Fruit fly (Drosophila melanogaster) whole organism, pupa: Measurements from ENCODE around the gene DhpD.

Experiments
- CG10348 ChIP-seq: fragments of 200-800 bp; sonication (Bioruptor generic); IDR thresholded peaks from 2 replicates; pipeline ENCODE4 v1.3.6; 2022; ENCODE audit warnings: missing biosample characterization, missing genetic modification characterization
- CG12605 ChIP-seq: fragments of 200-800 bp; sonication (Bioruptor generic); IDR thresholded peaks from 2 replicates; pipeline ENCODE4 v1.3.6; 2022; ENCODE audit warnings: missing biosample characterization, missing genetic modification characterization
- CG13204 ChIP-seq: fragments of 200-800 bp; sonication (Bioruptor generic); optimal IDR thresholded peaks from 2 replicates; lab custom pipeline; 2018; ENCODE audit warnings: missing biosample characterization, mild to moderate bottlenecking, missing genetic modification characterization, moderate library complexity
- CG14655 ChIP-seq: fragments of 200-800 bp; sonication (Bioruptor generic); optimal IDR thresholded peaks from 3 replicates; lab custom pipeline; 2017; ENCODE audit warnings: mild to moderate bottlenecking, missing biosample characterization, missing genetic modification reagents, missing genetic modification characterization
- CG15710 ChIP-seq: fragments of 200-800 bp; sonication (Bioruptor generic); optimal IDR thresholded peaks from 2 replicates; lab custom pipeline; 2018; ENCODE audit warnings: missing biosample characterization, mild to moderate bottlenecking, missing genetic modification characterization, moderate library complexity
- CG17806 ChIP-seq: fragments of 200-800 bp; sonication (Bioruptor generic); optimal IDR thresholded peaks from 2 replicates; lab custom pipeline; 2018; ENCODE audit warnings: missing biosample characterization, mild to moderate bottlenecking, missing genetic modification characterization, moderate library complexity
- CG32121 ChIP-seq: fragments of 200-800 bp; sonication (Bioruptor generic); IDR thresholded peaks from 2 replicates; pipeline ENCODE4 v1.3.6; 2022; ENCODE audit warnings: missing biosample characterization, missing genetic modification characterization
- CG34367 ChIP-seq: fragments of 200-800 bp; sonication (Bioruptor generic); optimal IDR thresholded peaks from 2 replicates; lab custom pipeline; 2018; ENCODE audit warnings: missing biosample characterization, mild to moderate bottlenecking, missing genetic modification characterization
- CG4496 ChIP-seq: fragments of 200-800 bp; sonication (Bioruptor generic); IDR thresholded peaks from 3 replicates; pipeline ENCODE4 v1.3.6; 2022; ENCODE audit warnings: missing biosample characterization, missing genetic modification characterization
- CG8159 ChIP-seq: fragments of 200-800 bp; sonication (Bioruptor generic); optimal IDR thresholded peaks from 3 replicates; lab custom pipeline; 2018; ENCODE audit warnings: missing biosample characterization, mild to moderate bottlenecking, missing genetic modification characterization, moderate library complexity
- CG8301 ChIP-seq: fragments of 200-800 bp; sonication (Bioruptor generic); optimal IDR thresholded peaks from 2 replicates; lab custom pipeline; 2018; ENCODE audit warnings: missing biosample characterization, mild to moderate bottlenecking, missing genetic modification characterization
- CG9948 ChIP-seq: fragments of 200-800 bp; sonication (Bioruptor generic); optimal IDR thresholded peaks from 2 replicates; lab custom pipeline; 2018; ENCODE audit warnings: missing biosample characterization, mild to moderate bottlenecking, missing genetic modification characterization, moderate library complexity
- D1 ChIP-seq: fragments of 200-800 bp; sonication (Bioruptor generic); optimal IDR thresholded peaks from 2 replicates; lab custom pipeline; 2018; ENCODE audit warnings: missing biosample characterization, mild to moderate bottlenecking, missing genetic modification characterization, moderate library complexity
- EcR ChIP-seq: fragments of 200-800 bp; sonication (Bioruptor generic); optimal IDR thresholded peaks from 3 replicates; lab custom pipeline; 2019; ENCODE audit warnings: missing biosample characterization, missing genetic modification characterization, mild to moderate bottlenecking, moderate library complexity, missing genetic modification reagents
- Ets98B ChIP-seq: fragments of 200-800 bp; sonication (Bioruptor generic); IDR thresholded peaks from 2 replicates; pipeline ENCODE4 v1.3.6; 2022; ENCODE audit warnings: missing biosample characterization, missing genetic modification characterization
- Pif1A ChIP-seq: fragments of 200-800 bp; sonication (Bioruptor generic); optimal IDR thresholded peaks from 3 replicates; lab custom pipeline; 2016; ENCODE audit warnings: missing biosample characterization, missing genetic modification characterization
- Pif1B ChIP-seq: fragments of 200-800 bp; sonication (Bioruptor generic); optimal IDR thresholded peaks from 3 replicates; lab custom pipeline; 2016; ENCODE audit warnings: missing biosample characterization, missing genetic modification characterization
- Snoo ChIP-seq: fragments of 200-800 bp; sonication (Bioruptor generic); optimal IDR thresholded peaks from 3 replicates; lab custom pipeline; 2017; ENCODE audit warnings: missing biosample characterization, mild to moderate bottlenecking, missing genetic modification characterization, inconsistent platforms
- fd96Ca ChIP-seq: fragments of 200-800 bp; sonication (Bioruptor generic); IDR thresholded peaks from 3 replicates; pipeline ENCODE4 v1.3.6; 2022; ENCODE audit warnings: missing biosample characterization, missing genetic modification characterization
- gl ChIP-seq: fragments of 200-800 bp; sonication (Bioruptor generic); optimal IDR thresholded peaks from 2 replicates; lab custom pipeline; 2018; ENCODE audit warnings: missing biosample characterization, mild to moderate bottlenecking, missing genetic modification characterization
- rn ChIP-seq: fragments of 200-800 bp; sonication (Bioruptor generic); IDR thresholded peaks from 2 replicates; pipeline ENCODE4 v1.3.6; 2022; ENCODE audit warnings: missing biosample characterization, missing genetic modification characterization

Gene DhpD

DNA sequence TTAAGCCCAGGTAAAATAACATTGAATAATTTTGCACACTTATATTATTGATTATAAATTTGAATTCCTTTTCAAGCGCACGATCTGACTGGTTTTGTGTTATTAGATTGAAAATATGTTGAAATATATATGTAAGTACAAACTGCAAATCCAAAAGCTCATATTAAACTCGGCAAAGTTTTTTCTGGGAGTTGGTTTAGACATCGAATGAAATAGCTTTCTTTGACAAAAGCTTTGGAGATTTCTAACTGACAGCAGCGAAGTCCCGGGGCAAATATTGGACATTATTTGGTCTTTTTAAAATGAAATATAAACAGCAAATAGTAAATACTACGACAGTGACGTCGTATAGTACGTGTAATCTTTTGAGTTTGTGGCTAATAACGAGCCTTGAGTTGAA lies 22.2 kb upstream of the DhpD start, which contains the start of gene TwdlG:
Gene TwdlG (minus strand): TSS at position 101 of the 400 bp plus-strand sequence.
- TF ChIP-seq CG13204 (GFP tag; lab: Kevin White, UChicago) (no peak), CG12605 (GFP tag; lab: Robert Waterston, UW) (no peak), CG9948 (no peak), CG34367 (tag; lab: Kevin White, UChicago) (no peak), rn (GFP tag; lab: Robert Waterston, UW) (no peak), D1 (no peak), CG32121 (GFP tag; lab: Robert Waterston, UW) (no peak), Ets98B (GFP tag; lab: Robert Waterston, UW) (no peak), CG10348 (no peak), CG4496 (GFP tag; lab: Robert Waterston, UW) (no peak), CG8159 (tag; lab: Kevin White, UChicago) (no peak)
- TF ChIP-seq, all 21 proteins: peak for 0

DNA sequence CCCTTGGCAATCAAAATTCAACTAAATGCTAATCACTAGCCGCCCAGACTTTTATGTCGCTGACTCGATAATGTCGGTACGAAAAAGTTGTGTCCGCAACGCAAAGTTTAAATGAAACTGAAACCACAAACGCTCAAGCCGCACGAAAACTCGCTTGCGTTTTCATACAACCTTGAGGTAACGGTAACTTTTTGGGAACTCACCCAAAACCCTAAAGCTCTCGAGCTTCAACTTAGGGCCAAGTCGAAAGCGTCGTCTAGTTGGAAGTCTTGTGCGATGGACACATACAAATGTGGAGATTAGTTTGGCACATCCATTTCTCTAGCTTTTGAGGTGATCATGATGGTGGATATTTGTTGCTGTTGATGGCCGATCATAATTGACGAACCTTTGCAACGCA lies 20.9 kb upstream of the DhpD start:
- TF ChIP-seq rn (GFP tag; lab: Robert Waterston, UW) (no peak), Ets98B (GFP tag; lab: Robert Waterston, UW) (no peak), CG8301 (tag; lab: Kevin White, UChicago) (no peak), CG10348 (no peak), CG8159 (tag; lab: Kevin White, UChicago) (no peak), CG9948 (no peak), CG14655 (no peak), Pif1B (no peak), CG17806 (tag; lab: Kevin White, UChicago) (no peak), gl (tag; lab: Kevin White, UChicago) (no peak), CG12605 (GFP tag; lab: Robert Waterston, UW) (no peak), CG15710 (tag; lab: Kevin White, UChicago) (no peak), CG13204 (GFP tag; lab: Kevin White, UChicago) (no peak), fd96Ca (no peak)

DNA sequence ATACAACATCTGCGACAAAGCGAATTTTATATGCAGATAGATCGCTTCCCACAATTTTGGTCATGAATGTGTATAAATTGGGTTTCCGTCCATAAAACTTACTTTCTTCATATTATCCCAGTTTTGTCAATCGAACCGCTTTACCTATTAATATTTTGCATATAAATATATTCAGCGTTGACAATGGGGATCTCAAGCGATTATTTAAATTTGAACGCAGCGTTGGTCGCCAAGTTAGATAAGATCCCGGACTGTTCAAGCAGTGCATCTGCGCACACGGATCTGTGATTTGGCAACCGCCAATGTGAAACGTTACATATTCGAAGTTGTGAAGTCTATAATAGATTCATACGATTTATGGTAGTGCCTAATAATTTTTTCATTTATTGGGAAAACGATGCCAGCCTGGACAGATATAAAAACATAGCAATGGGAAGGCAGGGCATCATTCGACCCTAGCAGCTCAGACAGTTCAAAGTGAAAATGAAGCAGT lies 17.6 kb upstream of the DhpD start, which contains the start of gene TwdlF:
Gene TwdlF (plus strand): TSS at position 443 of the 493 bp plus-strand sequence.
- no peak for TF ChIP-seq CG4496 (GFP tag; lab: Robert Waterston, UW)
- no peak for TF ChIP-seq CG8301 (tag; lab: Kevin White, UChicago)
- no peak for TF ChIP-seq Ets98B (GFP tag; lab: Robert Waterston, UW)
- no peak for TF ChIP-seq CG13204 (GFP tag; lab: Kevin White, UChicago)
- TF ChIP-seq D1: no peak
- no peak for TF ChIP-seq EcR (GFP tag; lab: Kevin White, UChicago)
- no peak for TF ChIP-seq CG8159 (tag; lab: Kevin White, UChicago)
- TF ChIP-seq CG14655: no peak
- no peak for TF ChIP-seq Pif1B
- TF ChIP-seq CG10348: no peak
- TF ChIP-seq CG9948: no peak
- TF ChIP-seq rn (GFP tag; lab: Robert Waterston, UW): no peak
- TF ChIP-seq Snoo (tag; lab: Kevin White, UChicago): no peak
- no peak for TF ChIP-seq fd96Ca
- TF ChIP-seq CG17806 (tag; lab: Kevin White, UChicago): no peak
- TF ChIP-seq CG34367 (tag; lab: Kevin White, UChicago): no peak
- TF ChIP-seq gl (tag; lab: Kevin White, UChicago): no peak
- no peak for TF ChIP-seq CG32121 (GFP tag; lab: Robert Waterston, UW)
- TF ChIP-seq CG15710 (tag; lab: Kevin White, UChicago): no peak

DNA sequence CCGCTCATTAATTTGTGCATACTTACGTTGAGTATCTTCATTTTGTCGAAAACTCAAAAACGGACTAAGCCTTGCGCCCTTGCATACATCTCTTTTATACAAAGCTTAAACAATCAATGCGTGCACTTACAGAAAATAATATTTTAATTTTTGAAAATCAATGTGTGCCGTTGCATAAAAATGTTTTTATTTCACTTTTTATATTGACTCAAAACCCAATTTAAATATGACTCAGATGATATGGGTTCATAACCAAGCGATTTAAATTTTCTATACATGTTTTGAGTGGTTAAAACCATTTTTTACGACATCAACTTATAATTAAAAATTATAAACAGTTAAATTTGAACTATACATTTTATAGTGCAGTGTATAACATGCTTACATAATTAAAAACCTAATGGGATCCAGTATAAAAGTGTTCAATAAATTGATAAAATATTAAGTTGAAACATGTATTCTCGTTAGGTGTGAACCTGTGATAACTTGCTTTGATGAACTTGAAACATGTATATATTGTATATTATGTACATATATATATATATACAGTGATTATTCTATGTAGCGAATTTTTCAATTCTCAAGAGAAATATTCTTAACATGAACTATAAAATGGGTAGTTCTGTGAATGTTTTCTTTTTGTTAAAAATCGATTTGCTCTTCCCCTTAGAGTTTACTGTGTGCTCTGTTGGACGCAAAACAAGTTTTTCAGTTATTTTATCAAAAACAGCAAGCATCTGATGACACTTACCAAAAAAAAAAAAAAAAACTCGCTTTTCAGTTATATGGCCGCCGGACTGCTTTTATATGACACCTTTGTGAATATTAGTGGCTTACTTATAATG lies 14.3 kb upstream of the DhpD start, which contains the start of gene CG34305:
Gene CG34305 (minus strand): TSS at position 51 of the 845 bp plus-strand sequence.
- TF ChIP-seq Snoo (tag; lab: Kevin White, UChicago) (no peak), Pif1A (GFP tag; lab: Kevin White, UChicago) (peak; percentile 7), EcR (GFP tag; lab: Kevin White, UChicago) (no peak), CG8159 (tag; lab: Kevin White, UChicago) (peak; percentile 49), CG8301 (tag; lab: Kevin White, UChicago) (no peak)

DNA sequence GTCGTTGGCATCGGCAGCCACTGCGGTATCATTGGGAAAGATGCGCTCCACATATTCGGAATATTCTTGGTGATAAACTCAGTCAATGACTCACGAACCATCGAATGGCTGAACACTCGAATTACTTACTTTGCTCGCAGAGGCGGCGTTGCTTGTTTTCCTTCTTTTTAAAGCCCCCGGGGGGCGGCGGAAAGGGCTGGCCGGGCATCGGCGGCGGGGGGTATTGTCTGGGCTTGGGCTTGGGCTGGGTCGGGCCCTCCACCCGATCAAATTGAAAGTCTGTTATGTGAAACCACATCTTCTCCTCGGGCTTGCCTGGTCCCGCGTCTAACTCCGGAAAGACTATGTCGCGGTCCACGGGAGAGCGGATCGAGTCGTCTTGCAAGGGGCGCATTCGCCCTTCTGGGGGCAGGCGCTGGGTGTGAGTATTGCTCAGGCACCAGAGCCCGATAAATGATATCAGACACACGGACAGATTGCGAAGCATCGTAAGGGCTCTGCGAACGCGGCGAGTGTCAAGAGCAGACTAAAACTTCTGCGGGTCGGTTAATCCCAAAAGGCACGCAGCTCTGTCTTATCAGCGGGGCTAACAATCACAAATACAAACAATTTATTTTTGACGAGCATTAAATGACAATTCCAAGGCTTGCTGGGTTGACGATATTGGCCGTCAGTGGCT lies 13.3 kb upstream of the DhpD start, which contains the start of gene CG14642:
Gene CG14642 (minus strand): TSS at position 509 of the 679 bp plus-strand sequence.
- no peak for TF ChIP-seq CG10348
- no peak for TF ChIP-seq CG34367 (tag; lab: Kevin White, UChicago)
- no peak for TF ChIP-seq EcR (GFP tag; lab: Kevin White, UChicago)
- no peak for TF ChIP-seq CG17806 (tag; lab: Kevin White, UChicago)
- no peak for TF ChIP-seq Pif1B
- TF ChIP-seq CG32121 (GFP tag; lab: Robert Waterston, UW): no peak
- TF ChIP-seq Pif1A (GFP tag; lab: Kevin White, UChicago): no peak
- TF ChIP-seq gl (tag; lab: Kevin White, UChicago): no peak
- no peak for TF ChIP-seq CG8159 (tag; lab: Kevin White, UChicago)
- no peak for TF ChIP-seq CG9948
